Fruit fly (Drosophila melanogaster) whole organism, embryonic: Measurements from ENCODE around the gene nAChRbeta1.
A peak's percentile ranks its signal among the peaks of the same experiment; 100 is the strongest.

Experiments
- Antp ChIP-seq: fragments of 200-800 bp; sonication (Bioruptor generic); optimal IDR thresholded peaks from 3 replicates; lab custom pipeline; 2016; ENCODE audit warnings: missing biosample characterization, missing genetic modification characterization
- CG10274 ChIP-seq: fragments of 200-800 bp; sonication (Bioruptor generic); optimal IDR thresholded peaks from 3 replicates; lab custom pipeline; 2017; ENCODE audit warnings: missing biosample characterization, mild to moderate bottlenecking, missing genetic modification characterization
- CG11093 ChIP-seq: fragments of 200-800 bp; sonication (Bioruptor generic); IDR thresholded peaks from 3 replicates; pipeline ENCODE4 v1.3.6; 2022; ENCODE audit warnings: missing biosample characterization, missing genetic modification characterization
- CG12299 ChIP-seq: fragments of 200-800 bp; sonication (Bioruptor generic); optimal IDR thresholded peaks from 2 replicates; lab custom pipeline; 2018; ENCODE audit warnings: missing biosample characterization, mild to moderate bottlenecking, missing genetic modification characterization
- CG12769 ChIP-seq: fragments of 200-800 bp; sonication (Bioruptor generic); optimal IDR thresholded peaks from 2 replicates; lab custom pipeline; 2019; ENCODE audit warnings: missing biosample characterization, mild to moderate bottlenecking, missing genetic modification characterization, moderate library complexity
- CG17385 ChIP-seq: fragments of 200-800 bp; sonication (Bioruptor generic); optimal IDR thresholded peaks from 3 replicates; lab custom pipeline; 2018; ENCODE audit warnings: missing biosample characterization, mild to moderate bottlenecking, missing genetic modification characterization
- CG18476 ChIP-seq: fragments of 200-800 bp; sonication (Bioruptor generic); optimal IDR thresholded peaks from 2 replicates; lab custom pipeline; 2016; ENCODE audit warnings: missing biosample characterization, mild to moderate bottlenecking, missing genetic modification characterization
- CG2202 ChIP-seq: fragments of 200-800 bp; sonication (Bioruptor generic); optimal IDR thresholded peaks from 2 replicates; lab custom pipeline; 2018; ENCODE audit warnings: missing biosample characterization, mild to moderate bottlenecking, missing genetic modification characterization
- CG31441 ChIP-seq: fragments of 200-800 bp; sonication (Bioruptor generic); IDR thresholded peaks from 2 replicates; pipeline ENCODE4 v1.3.6; 2022; ENCODE audit warnings: missing biosample characterization, missing genetic modification characterization
- CG3847 ChIP-seq: fragments of 200-800 bp; sonication (Bioruptor generic); IDR thresholded peaks from 2 replicates; pipeline ENCODE4 v1.3.6; 2022; ENCODE audit warnings: missing biosample characterization, missing genetic modification characterization
- CG42726 ChIP-seq: fragments of 200-800 bp; sonication (Bioruptor generic); IDR thresholded peaks from 2 replicates; pipeline ENCODE4 v1.3.6; 2022; ENCODE audit warnings: missing biosample characterization, missing genetic modification characterization; ENCODE audit not compliant: partially characterized antibody
- CG8290 ChIP-seq, 3 experiments: fragments of 200-800 bp; sonication (Bioruptor generic); optimal IDR thresholded peaks; 2 replicates each; lab custom pipeline; 2016 to 2019; ENCODE audit warnings: missing biosample characterization in 3 of 3, missing genetic modification characterization in 3 of 3, mild to moderate bottlenecking in 2 of 3, moderate library complexity in 1 of 3
- CG9817 ChIP-seq: fragments of 200-800 bp; sonication (Bioruptor generic); optimal IDR thresholded peaks from 2 replicates; lab custom pipeline; 2018; ENCODE audit warnings: missing biosample characterization, mild to moderate bottlenecking, missing genetic modification characterization, moderate library complexity
- Dad ChIP-seq: fragments of 200-800 bp; sonication (Bioruptor generic); optimal IDR thresholded peaks from 3 replicates; lab custom pipeline; 2016; ENCODE audit warnings: missing biosample characterization, missing genetic modification characterization
- Dek ChIP-seq: fragments of 200-800 bp; sonication (Bioruptor generic); optimal IDR thresholded peaks from 3 replicates; lab custom pipeline; 2019; ENCODE audit warnings: missing biosample characterization, mild to moderate bottlenecking, missing genetic modification characterization, moderate library complexity
- Doc3 ChIP-seq: fragments of 200-800 bp; sonication (Bioruptor generic); IDR thresholded peaks from 3 replicates; pipeline ENCODE4 v1.3.6; 2022; ENCODE audit warnings: missing biosample characterization, missing genetic modification characterization; ENCODE audit not compliant: partially characterized antibody
- Ets65A ChIP-seq: fragments of 200-800 bp; sonication (Bioruptor generic); peaks from one replicate; lab custom pipeline; 2016; ENCODE audit warnings: missing biosample characterization, missing genetic modification characterization
- Fer1 ChIP-seq: fragments of 200-800 bp; sonication (Bioruptor generic); optimal IDR thresholded peaks from 2 replicates; lab custom pipeline; 2017; ENCODE audit warnings: missing biosample characterization, mild to moderate bottlenecking, missing genetic modification characterization
- HmgZ ChIP-seq: fragments of 200-800 bp; sonication (Bioruptor generic); optimal IDR thresholded peaks from 2 replicates; lab custom pipeline; 2018; ENCODE audit warnings: missing biosample characterization, mild to moderate bottlenecking, missing genetic modification characterization
- Lim3 ChIP-seq: fragments of 200-800 bp; sonication (Bioruptor generic); IDR thresholded peaks from 2 replicates; pipeline ENCODE4 v1.3.6; 2022; ENCODE audit warnings: missing biosample characterization, missing genetic modification characterization
- Max ChIP-seq: fragments of 200-800 bp; sonication (Bioruptor generic); optimal IDR thresholded peaks from 2 replicates; lab custom pipeline; 2016; ENCODE audit warnings: missing biosample characterization, mild to moderate bottlenecking, missing genetic modification characterization
- Mrtf ChIP-seq: fragments of 200-800 bp; sonication (Bioruptor generic); IDR thresholded peaks from 3 replicates; pipeline ENCODE4 v1.3.6; 2022; ENCODE audit warnings: missing biosample characterization, missing genetic modification characterization
- NC2β ChIP-seq: fragments of 200-800 bp; sonication (Bioruptor generic); optimal IDR thresholded peaks from 2 replicates; lab custom pipeline; 2016; ENCODE audit warnings: missing biosample characterization, missing genetic modification characterization
- Nf-YC ChIP-seq: fragments of 200-800 bp; optimal IDR thresholded peaks from 3 replicates; lab custom pipeline; 2019; ENCODE audit warnings: missing biosample characterization, mild to moderate bottlenecking, missing genetic modification characterization, moderate library complexity
- Oli ChIP-seq: fragments of 200-800 bp; sonication (Bioruptor generic); optimal IDR thresholded peaks from 2 replicates; lab custom pipeline; 2018; ENCODE audit warnings: missing biosample characterization, mild to moderate bottlenecking, missing genetic modification characterization, moderate library complexity
- Pdp1 ChIP-seq, 2 experiments: fragments of 200-800 bp; sonication (Bioruptor generic); optimal IDR thresholded peaks; 3 replicates each; lab custom pipeline; 2016; ENCODE audit warnings: missing biosample characterization in 2 of 2, missing genetic modification characterization in 2 of 2, mild to moderate bottlenecking in 1 of 2, moderate library complexity in 1 of 2
- Poxn ChIP-seq: fragments of 200-800 bp; sonication (Bioruptor generic); IDR thresholded peaks from 2 replicates; pipeline ENCODE4 v1.3.6; 2022; ENCODE audit warnings: missing biosample characterization, missing genetic modification characterization
- Ptx1 ChIP-seq: fragments of 200-800 bp; sonication (Bioruptor generic); IDR thresholded peaks from 2 replicates; pipeline ENCODE4 v1.3.6; 2022; ENCODE audit warnings: missing biosample characterization, missing genetic modification characterization
- Stat92E ChIP-seq, 3 experiments: fragments of >200 bp in 2 of 3; fragments of 200-800 bp in 1 of 3; sonication (Bioruptor generic) in 1 of 3; optimal IDR thresholded peaks; 2 replicates each; lab custom pipeline; 2017 to 2019; ENCODE audit warnings: missing biosample characterization in 3 of 3, missing genetic modification characterization in 3 of 3, mild to moderate bottlenecking in 1 of 3, moderate library complexity in 1 of 3
- ap ChIP-seq: fragments of 200-800 bp; sonication (Bioruptor generic); IDR thresholded peaks from 2 replicates; pipeline ENCODE4 v1.3.6; 2022; ENCODE audit warnings: missing biosample characterization, missing genetic modification characterization
- ase ChIP-seq: fragments of 200-800 bp; sonication (Bioruptor generic); IDR thresholded peaks from 3 replicates; pipeline ENCODE4 v1.3.6; 2022; ENCODE audit warnings: missing biosample characterization, missing genetic modification characterization
- cas ChIP-seq: fragments of 200-800 bp; sonication (Bioruptor generic); IDR thresholded peaks from 2 replicates; pipeline ENCODE4 v1.3.6; 2022; ENCODE audit warnings: missing biosample characterization, missing genetic modification characterization
- en ChIP-seq: fragments of 200-800 bp; sonication (Bioruptor generic); optimal IDR thresholded peaks from 2 replicates; lab custom pipeline; 2016; ENCODE audit warnings: missing biosample characterization, missing genetic modification characterization
- exex ChIP-seq: fragments of 200-800 bp; sonication (Bioruptor generic); optimal IDR thresholded peaks from 4 replicates; lab custom pipeline; 2018; ENCODE audit warnings: missing biosample characterization, mild to moderate bottlenecking, missing genetic modification characterization, moderate library complexity
- eyg ChIP-seq: fragments of 200-800 bp; sonication (Bioruptor generic); optimal IDR thresholded peaks from 3 replicates; lab custom pipeline; 2016; ENCODE audit warnings: missing biosample characterization, missing genetic modification characterization
- lbe ChIP-seq: fragments of 200-800 bp; sonication (Bioruptor generic); optimal IDR thresholded peaks from 2 replicates; lab custom pipeline; 2016; ENCODE audit warnings: missing biosample characterization, mild to moderate bottlenecking, missing genetic modification characterization
- row ChIP-seq: fragments of 200-800 bp; sonication (Bioruptor generic); IDR thresholded peaks from 3 replicates; pipeline ENCODE4 v1.3.6; 2022; ENCODE audit warnings: missing biosample characterization, missing genetic modification characterization
- sd ChIP-seq: fragments of 200-800 bp; sonication (Bioruptor generic); optimal IDR thresholded peaks from 3 replicates; lab custom pipeline; 2018; ENCODE audit warnings: missing biosample characterization, mild to moderate bottlenecking, missing genetic modification characterization, moderate library complexity
- sens ChIP-seq: fragments of 200-800 bp; sonication (Bioruptor generic); peaks from one replicate; lab custom pipeline; 2016; ENCODE audit warnings: missing biosample characterization, missing genetic modification characterization
- slbo ChIP-seq: fragments of 200-800 bp; sonication (Bioruptor generic); IDR thresholded peaks from 2 replicates; pipeline ENCODE4 v1.3.6; 2022; ENCODE audit warnings: missing biosample characterization, missing genetic modification characterization
- sob ChIP-seq: fragments of 200-800 bp; sonication (Bioruptor generic); IDR thresholded peaks from 2 replicates; pipeline ENCODE4 v1.3.6; 2022; ENCODE audit warnings: missing biosample characterization, missing genetic modification characterization
- ssp ChIP-seq: fragments of 200-800 bp; sonication (Bioruptor generic); IDR thresholded peaks from 2 replicates; pipeline ENCODE4 v1.3.6; 2022; ENCODE audit warnings: missing biosample characterization, missing genetic modification characterization
- yki ChIP-seq: fragments of >200 bp; optimal IDR thresholded peaks from 3 replicates; lab custom pipeline; 2018
- zf30C ChIP-seq: fragments of 200-800 bp; sonication (Bioruptor generic); optimal IDR thresholded peaks from 3 replicates; lab custom pipeline; 2018; ENCODE audit warnings: missing biosample characterization, mild to moderate bottlenecking, missing genetic modification characterization
- zfh1 ChIP-seq: fragments of 200-800 bp; sonication (Bioruptor generic); IDR thresholded peaks from 3 replicates; pipeline ENCODE4 v1.3.6; 2022; ENCODE audit warnings: missing biosample characterization, missing genetic modification characterization

Gene nAChRbeta1

dm6 chr3L:4413800-4414446 lies 15.2 kb upstream of the nAChRbeta1 start (continued):
- no peak for TF ChIP-seq en (GFP tag; lab: Kevin White, UChicago)
- no peak for TF ChIP-seq CG8290 (GFP tag; optimal IDR thresholded peaks at IDR 0.05; lab: Kevin White, UChicago)
- TF ChIP-seq CG8290 (tag; optimal IDR thresholded peaks at IDR 0.05; lab: Kevin White, UChicago) = peak in 1 of 2 experiments; percentile 88
- TF ChIP-seq Doc3 = no peak
- TF ChIP-seq CG9817 (tag; lab: Kevin White, UChicago) = peak; percentile 32
- TF ChIP-seq Max (GFP tag; lab: Kevin White, UChicago) = no peak
- peak; percentile 36; the same call in 1 of the 2 replicates for TF ChIP-seq CG3847 (GFP tag; lab: Robert Waterston, UW)
- peak; percentile 8 for TF ChIP-seq zf30C
- peak; percentile 68 for TF ChIP-seq row
- TF ChIP-seq Ets65A (GFP tag; lab: Kevin White, UChicago) = peak; percentile 33
- no peak for TF ChIP-seq Poxn
- 0 out of 3 replicates have a peak, but pooled peaks have one; percentile 11 for TF ChIP-seq zfh1 (GFP tag; lab: Robert Waterston, UW)
- no peak for TF ChIP-seq CG2202 (tag; lab: Kevin White, UChicago)
- TF ChIP-seq sob (GFP tag; lab: Robert Waterston, UW) = no peak
- no peak for TF ChIP-seq Antp (GFP tag; lab: Kevin White, UChicago)
- TF ChIP-seq CG17385 (GFP tag; lab: Kevin White, UChicago) = peak; percentile 16
- TF ChIP-seq Dad (GFP tag; lab: Kevin White, UChicago) = no peak
- peak; percentile 83 for TF ChIP-seq sens (GFP tag; lab: Kevin White, UChicago)
- TF ChIP-seq ap (GFP tag; lab: Robert Waterston, UW) = no peak
- TF ChIP-seq Lim3 (GFP tag; lab: Robert Waterston, UW) = no peak
- TF ChIP-seq CG11093 (GFP tag; lab: Robert Waterston, UW) = no peak
- peak; percentile 82 for TF ChIP-seq slbo
- no peak for TF ChIP-seq NC2β
- TF ChIP-seq CG10274 (GFP tag; lab: Kevin White, UChicago) = no peak

- TF ChIP-seq CG8290 (GFP tag; optimal IDR thresholded peaks at IDR 0.05; lab: Kevin White, UChicago) (no peak), CG8290 (tag; optimal IDR thresholded peaks at IDR 0.05; lab: Kevin White, UChicago) (peak in 1 of 2 experiments; percentile 7), sens (GFP tag; lab: Kevin White, UChicago) (peak; percentile 40), Ets65A (GFP tag; lab: Kevin White, UChicago) (no peak), Pdp1 (GFP tag; optimal IDR thresholded peaks at IDR 0.05; lab: Kevin White, UChicago) (peak in 1 of 2 experiments; percentile 30)
These were observed 14.6 kb upstream of the nAChRbeta1 start for dm6 chr3L:4414579-4414978.

dm6 chr3L:4415326-4416274 lies 13.5 kb upstream of the nAChRbeta1 start:
- TF ChIP-seq Fer1 (GFP tag; lab: Kevin White, UChicago) = peak; percentile 14
- TF ChIP-seq CG31441 (GFP tag; lab: Robert Waterston, UW) = no peak
- no peak for TF ChIP-seq lbe
- TF ChIP-seq Max (GFP tag; lab: Kevin White, UChicago) = no peak
- TF ChIP-seq ssp (GFP tag; lab: Robert Waterston, UW) = no peak
- no peak for TF ChIP-seq CG18476 (GFP tag; lab: Kevin White, UChicago)
- TF ChIP-seq sd (tag; lab: Kevin White, UChicago) = no peak
- no peak for TF ChIP-seq Ptx1 (GFP tag; lab: Robert Waterston, UW)
- TF ChIP-seq CG12769 (tag; lab: Kevin White, UChicago) = peak; percentile 61
- no peak for TF ChIP-seq Stat92E (GFP tag; optimal IDR thresholded peaks at IDR 0.05; lab: Kevin White, UChicago)
- TF ChIP-seq Oli = no peak
- no peak for TF ChIP-seq Dek
- peak; percentile 28 for TF ChIP-seq HmgZ
- TF ChIP-seq yki (lab: Kevin White, UChicago) = no peak
- TF ChIP-seq CG3847 (GFP tag; lab: Robert Waterston, UW) = no peak
- no peak for TF ChIP-seq eyg
- no peak for TF ChIP-seq Nf-YC (tag; lab: Kevin White, UChicago)
- no peak for TF ChIP-seq Mrtf (GFP tag; lab: Robert Waterston, UW)
- no peak for TF ChIP-seq CG42726 (GFP tag; lab: Robert Waterston, UW)
- TF ChIP-seq cas (GFP tag; lab: Robert Waterston, UW) = no peak
- TF ChIP-seq ase = no peak
- no peak for TF ChIP-seq CG12299 (tag; lab: Kevin White, UChicago)
- TF ChIP-seq exex (tag; lab: Kevin White, UChicago) = peak; percentile 54
